Fruit fly (Drosophila melanogaster) whole organism, embryonic: Measurements from ENCODE around the gene PolE2.

Source experiments
- CG17385 ChIP-seq: fragments of 200-800 bp; sonication (Bioruptor generic); optimal IDR thresholded peaks from 3 replicates; lab custom pipeline; 2018; ENCODE audit warnings: missing biosample characterization, mild to moderate bottlenecking, missing genetic modification characterization
- CG3995 ChIP-seq: fragments of 200-800 bp; sonication (Bioruptor generic); optimal IDR thresholded peaks from 3 replicates; lab custom pipeline; 2016; ENCODE audit warnings: missing biosample characterization, missing genetic modification characterization
- CG4854 ChIP-seq: fragments of 200-800 bp; sonication (Bioruptor generic); optimal IDR thresholded peaks from 2 replicates; lab custom pipeline; 2016; ENCODE audit warnings: missing biosample characterization, missing genetic modification characterization, inconsistent platforms
- NC2α ChIP-seq: fragments of 200-800 bp; sonication (Bioruptor generic); optimal IDR thresholded peaks from 2 replicates; lab custom pipeline; 2016; ENCODE audit warnings: missing biosample characterization, missing genetic modification characterization
- Spps ChIP-seq: fragments of 200-800 bp; sonication (Bioruptor generic); optimal IDR thresholded peaks from 2 replicates; lab custom pipeline; 2018; ENCODE audit warnings: missing biosample characterization, mild to moderate bottlenecking, missing genetic modification characterization
- crp ChIP-seq, 2 experiments: fragments of 200-800 bp; sonication (Bioruptor generic); optimal IDR thresholded peaks; 2 replicates in 1 of 2; 3 replicates in 1 of 2; lab custom pipeline; 2017; ENCODE audit warnings: missing biosample characterization in 2 of 2, missing genetic modification characterization in 2 of 2, mild to moderate bottlenecking in 1 of 2, moderate library complexity in 1 of 2
- hkb ChIP-seq, 2 experiments: fragments of 200-800 bp in 1 of 2; fragments of >200 bp in 1 of 2; sonication (Bioruptor generic) in 1 of 2; IDR thresholded peaks in 1 of 2; optimal IDR thresholded peaks in 1 of 2; 2 replicates each; pipeline versions ENCODE4 v1.3.6 to Lab custom; 2017 to 2022; ENCODE audit warnings: missing biosample characterization in 1 of 2, missing genetic modification characterization in 1 of 2
- insv ChIP-seq, 2 experiments: fragments of 200-800 bp; sonication (Bioruptor generic); optimal IDR thresholded peaks; 3 replicates each; lab custom pipeline; 2016 to 2018; ENCODE audit warnings: missing biosample characterization in 2 of 2, missing genetic modification characterization in 2 of 2
- vvl ChIP-seq: fragments of 200-800 bp; sonication (Bioruptor generic); IDR thresholded peaks from 2 replicates; pipeline ENCODE4 v1.3.6; 2022; ENCODE audit warnings: missing biosample characterization, missing genetic modification characterization
- wor ChIP-seq: fragments of 200-800 bp; sonication (Bioruptor generic); IDR thresholded peaks from 2 replicates; pipeline ENCODE4 v1.3.6; 2022; ENCODE audit warnings: missing biosample characterization, missing genetic modification characterization

dm6 chr3L:5851636-5852035 lies 45.6 kb downstream of the PolE2 start:
- TF ChIP-seq Spps (no peak), NC2α (no peak), CG4854 (GFP tag; lab: Kevin White, UChicago) (no peak), insv (GFP tag; optimal IDR thresholded peaks at IDR 0.05; lab: Kevin White, UChicago) (no peak), vvl (GFP tag; lab: Robert Waterston, UW) (no peak), CG3995 (no peak), wor (no peak), CG17385 (GFP tag; lab: Kevin White, UChicago) (no peak), crp (GFP tag; optimal IDR thresholded peaks at IDR 0.05; lab: Kevin White, UChicago) (no peak), hkb (optimal IDR thresholded peaks at IDR 0.05; lab: Kevin White, UChicago) (no peak), hkb (GFP tag; IDR thresholded peaks at IDR 0.05; lab: Robert Waterston, UW) (no peak)
